Worm (Caenorhabditis elegans) whole organism, early embryonic: Measurements from ENCODE around the gene nhr-230.

Experiments used
- F13C5.2 ChIP-seq: sonication (generic microtip); optimal IDR thresholded peaks from 2 replicates; lab custom pipeline; 2017; ENCODE audit warnings: mild to moderate bottlenecking, missing genetic modification characterization, inconsistent platforms, missing compliant biosample characterization
- aly-1 ChIP-seq: sonication (generic microtip); optimal IDR thresholded peaks from 2 replicates; lab custom pipeline; 2016; ENCODE audit warnings: missing genetic modification characterization, missing compliant biosample characterization
- ama-1 ChIP-seq: fragments of 150-350 bp; optimal IDR thresholded peaks from 2 replicates; lab custom pipeline; 2014
- ceh-13 ChIP-seq: fragments of 200-800 bp; sonication (Bioruptor generic); optimal IDR thresholded peaks from 2 replicates; lab custom pipeline; 2018; ENCODE audit warnings: mild to moderate bottlenecking, missing genetic modification characterization, missing compliant biosample characterization
- ceh-36 ChIP-seq: sonication (generic microtip); optimal IDR thresholded peaks from 2 replicates; lab custom pipeline; 2016; ENCODE audit warnings: missing genetic modification characterization, inconsistent platforms, missing compliant biosample characterization
- ets-7 ChIP-seq: sonication (generic microtip); optimal IDR thresholded peaks from 2 replicates; lab custom pipeline; 2016; ENCODE audit warnings: missing genotype, missing genetic modification characterization, missing compliant biosample characterization
- flt-1 ChIP-seq: fragments of 200-800 bp; sonication (Bioruptor generic); IDR thresholded peaks from 2 replicates; pipeline ENCODE4 v1.3.6; 2022; ENCODE audit warnings: missing genetic modification characterization, missing compliant biosample characterization
- hmg-4 ChIP-seq: fragments of 200-800 bp; sonication (Bioruptor generic); optimal IDR thresholded peaks from 2 replicates; lab custom pipeline; 2018; ENCODE audit warnings: mild to moderate bottlenecking, missing genetic modification characterization, missing compliant biosample characterization
- pes-1 ChIP-seq: fragments of 200-800 bp; sonication (Bioruptor generic); IDR thresholded peaks from 2 replicates; pipeline ENCODE4 v1.3.6; 2022; ENCODE audit warnings: missing genetic modification reagents, missing genetic modification characterization, missing compliant biosample characterization
- scrt-1 ChIP-seq: fragments of 200-800 bp; sonication (Bioruptor generic); IDR thresholded peaks from 2 replicates; pipeline ENCODE4 v1.3.6; 2022; ENCODE audit warnings: missing genetic modification characterization, missing compliant biosample characterization
- tra-4 ChIP-seq: sonication (generic microtip); optimal IDR thresholded peaks from 2 replicates; lab custom pipeline; 2017; ENCODE audit warnings: missing genetic modification characterization, missing compliant biosample characterization

ce11 chrV:18827374-18827773, 19.2 kb upstream of the nhr-230 start:
- TF ChIP-seq ceh-36 (no peak), scrt-1 (no peak), ama-1 (no peak), flt-1 (no peak), aly-1 (no peak), hmg-4 (no peak), ceh-13 (GFP tag; lab: Kevin White, UChicago) (no peak), tra-4 (tag; lab: Kevin White, UChicago) (no peak), ets-7 (no peak), F13C5.2 (no peak), pes-1 (GFP tag; lab: Robert Waterston, UW) (no peak)
